Fruit fly (Drosophila melanogaster) whole organism, wandering third instar larva: ENCODE results near the gene tai.

Experiments used
- Abd-B ChIP-seq: fragments of >200 bp; optimal IDR thresholded peaks from 2 replicates; lab custom pipeline; 2017; ENCODE audit warnings: missing biosample characterization, missing genetic modification characterization
- CG32264 ChIP-seq: fragments of 200-800 bp; sonication (Bioruptor generic); optimal IDR thresholded peaks from 2 replicates; lab custom pipeline; 2016; ENCODE audit warnings: missing biosample characterization, missing genetic modification characterization
- CG9705 ChIP-seq: fragments of 200-800 bp; sonication (Bioruptor generic); optimal IDR thresholded peaks from 2 replicates; lab custom pipeline; 2018; ENCODE audit warnings: missing biosample characterization, mild to moderate bottlenecking, missing genetic modification characterization
- CrebA ChIP-seq: fragments of 200-800 bp; sonication (Bioruptor generic); optimal IDR thresholded peaks from 2 replicates; lab custom pipeline; 2016; ENCODE audit warnings: missing biosample characterization, mild to moderate bottlenecking, missing genetic modification characterization, borderline replicate concordance
- Dfd ChIP-seq: fragments of >200 bp; optimal IDR thresholded peaks from 2 replicates; lab custom pipeline; 2017; ENCODE audit warnings: missing biosample characterization, missing genetic modification characterization
- Dif ChIP-seq: fragments of 200-275, 200-300 bp; sonication (Bioruptor generic); optimal IDR thresholded peaks from 2 replicates; lab custom pipeline; 2018; ENCODE audit warnings: missing biosample characterization, missing genetic modification characterization; ENCODE audit not compliant: partially characterized antibody
- GATAd ChIP-seq: sonication (Bioruptor generic); optimal IDR thresholded peaks from 2 replicates; lab custom pipeline; 2016; ENCODE audit warnings: missing biosample characterization, missing genetic modification characterization
- HLH106 ChIP-seq: fragments of 200-800 bp; optimal IDR thresholded peaks from 3 replicates; lab custom pipeline; 2019; ENCODE audit warnings: missing biosample characterization, mild to moderate bottlenecking, missing genetic modification characterization, moderate library complexity
- Hnf4 ChIP-seq: fragments of 200-800 bp; sonication (Bioruptor generic); optimal IDR thresholded peaks from 2 replicates; lab custom pipeline; 2016; ENCODE audit warnings: missing biosample characterization, mild to moderate bottlenecking, missing genetic modification characterization
- Hr78 ChIP-seq: fragments of >200 bp; optimal IDR thresholded peaks from 2 replicates; lab custom pipeline; 2017; ENCODE audit warnings: missing biosample characterization, missing genetic modification characterization
- Hr83 ChIP-seq: fragments of 200-300 bp; sonication (Bioruptor generic); optimal IDR thresholded peaks from 2 replicates; lab custom pipeline; 2016; ENCODE audit warnings: missing biosample characterization, mild to moderate bottlenecking, missing genetic modification characterization, moderate library complexity; ENCODE audit not compliant: poor library complexity, severe bottlenecking
- Jra ChIP-seq: sonication (Bioruptor generic); optimal IDR thresholded peaks from 2 replicates; lab custom pipeline; 2016; ENCODE audit warnings: missing biosample characterization, missing genetic modification characterization
- Mio ChIP-seq: sonication (Bioruptor generic); optimal IDR thresholded peaks from 2 replicates; lab custom pipeline; 2016; ENCODE audit warnings: missing biosample characterization, missing genetic modification characterization
- Myc ChIP-seq: fragments of >200 bp; optimal IDR thresholded peaks from 2 replicates; lab custom pipeline; 2017
- N ChIP-seq: fragments of >200 bp; optimal IDR thresholded peaks from 2 replicates; lab custom pipeline; 2018; ENCODE audit warnings: missing biosample characterization, missing external identifiers, missing genetic modification characterization
- OdsH ChIP-seq: fragments of 200-800 bp; sonication (Bioruptor generic); optimal IDR thresholded peaks from 2 replicates; lab custom pipeline; 2016; ENCODE audit warnings: missing biosample characterization, mild to moderate bottlenecking, missing genetic modification characterization
- Rel ChIP-seq, 2 experiments: fragments of 200-800 bp; sonication (Bioruptor generic) in 1 of 2; optimal IDR thresholded peaks; 2 replicates in 1 of 2; 3 replicates in 1 of 2; lab custom pipeline; 2016 to 2019; ENCODE audit warnings: mild to moderate bottlenecking in 2 of 2, missing biosample characterization in 2 of 2, missing genetic modification characterization in 2 of 2, moderate library complexity in 1 of 2
- Sp1 ChIP-seq: fragments of 200-800 bp; sonication (Bioruptor generic); optimal IDR thresholded peaks from 3 replicates; lab custom pipeline; 2019; ENCODE audit warnings: missing biosample characterization, mild to moderate bottlenecking, missing genetic modification characterization, moderate library complexity
- Vsx2 ChIP-seq: fragments of 200-300, 225-300 bp; sonication (Bioruptor generic); optimal IDR thresholded peaks from 2 replicates; lab custom pipeline; 2018; ENCODE audit warnings: missing biosample characterization, missing genetic modification characterization; ENCODE audit not compliant: partially characterized antibody
- br ChIP-seq: fragments of 200-800 bp; sonication (Bioruptor generic); optimal IDR thresholded peaks from 2 replicates; lab custom pipeline; 2016; ENCODE audit warnings: missing biosample characterization, missing genetic modification characterization
- brk ChIP-seq: fragments of 200-800 bp; sonication (Bioruptor generic); optimal IDR thresholded peaks from 2 replicates; lab custom pipeline; 2016; ENCODE audit warnings: missing biosample characterization, mild to moderate bottlenecking, missing genetic modification characterization
- dl ChIP-seq, 2 experiments: fragments of 175-275, 200-275 bp in 1 of 2; fragments of 200-275 bp in 1 of 2; sonication (Bioruptor generic); optimal IDR thresholded peaks; lab custom pipeline; 2018; ENCODE audit warnings: mild to moderate bottlenecking in 2 of 2, missing biosample characterization in 2 of 2, missing genetic modification characterization in 2 of 2, moderate library complexity in 2 of 2; ENCODE audit not compliant: partially characterized antibody in 2 of 2, insufficient read depth in 1 of 2
- dmrt93B ChIP-seq: fragments of 200-800 bp; sonication (Bioruptor generic); optimal IDR thresholded peaks from 2 replicates; lab custom pipeline; 2018; ENCODE audit warnings: missing biosample characterization, mild to moderate bottlenecking, missing genetic modification characterization
- dsf ChIP-seq: sonication (Bioruptor generic); optimal IDR thresholded peaks from 2 replicates; lab custom pipeline; 2016; ENCODE audit warnings: missing biosample characterization, missing genetic modification characterization, borderline replicate concordance
- ey ChIP-seq: fragments of 200-800 bp; sonication (Bioruptor generic); optimal IDR thresholded peaks from 2 replicates; lab custom pipeline; 2016; ENCODE audit warnings: missing biosample characterization, missing genetic modification characterization
- foxo ChIP-seq, 2 experiments: fragments of 200-800 bp; sonication (Bioruptor generic); optimal IDR thresholded peaks; 2 replicates in 1 of 2; 3 replicates in 1 of 2; lab custom pipeline; 2016 to 2017; ENCODE audit warnings: missing biosample characterization in 2 of 2, missing genetic modification characterization in 2 of 2
- fru ChIP-seq: fragments of 200-800 bp; sonication (Bioruptor generic); optimal IDR thresholded peaks from 3 replicates; lab custom pipeline; 2016; ENCODE audit warnings: missing biosample characterization, mild to moderate bottlenecking, missing genetic modification characterization
- h ChIP-seq: fragments of 200-800 bp; sonication (Bioruptor generic); optimal IDR thresholded peaks from 3 replicates; lab custom pipeline; 2016; ENCODE audit warnings: missing biosample characterization, mild to moderate bottlenecking, missing genetic modification characterization
- jim ChIP-seq: fragments of 175-275, 200-325 bp; sonication (Bioruptor generic); optimal IDR thresholded peaks from 2 replicates; lab custom pipeline; 2016; ENCODE audit warnings: missing biosample characterization, mild to moderate bottlenecking, missing genetic modification characterization
- lola ChIP-seq: fragments of >200 bp; optimal IDR thresholded peaks from 2 replicates; lab custom pipeline; 2017; ENCODE audit warnings: missing biosample characterization, missing genetic modification characterization
- pan ChIP-seq: fragments of >200 bp; optimal IDR thresholded peaks from 2 replicates; lab custom pipeline; 2017
- psq ChIP-seq: fragments of 200-800 bp; sonication (Bioruptor generic); optimal IDR thresholded peaks from 3 replicates; lab custom pipeline; 2017; ENCODE audit warnings: missing biosample characterization, mild to moderate bottlenecking, missing genetic modification characterization, moderate library complexity
- rgr ChIP-seq: fragments of 200-800 bp; sonication (Bioruptor generic); optimal IDR thresholded peaks from 3 replicates; lab custom pipeline; 2016; ENCODE audit warnings: missing biosample characterization, mild to moderate bottlenecking, missing genetic modification characterization
- sage ChIP-seq: fragments of 200-800 bp; sonication (Bioruptor generic); optimal IDR thresholded peaks from 2 replicates; lab custom pipeline; 2016; ENCODE audit warnings: missing biosample characterization, mild to moderate bottlenecking, missing genetic modification characterization
- sv ChIP-seq: fragments of 200-800 bp; sonication (Bioruptor generic); optimal IDR thresholded peaks from 3 replicates; lab custom pipeline; 2016; ENCODE audit warnings: missing biosample characterization, missing genetic modification characterization
- tai ChIP-seq: sonication (Bioruptor generic); optimal IDR thresholded peaks from 2 replicates; lab custom pipeline; 2016; ENCODE audit warnings: missing biosample characterization, missing genetic modification characterization
- usp ChIP-seq: fragments of >200 bp; optimal IDR thresholded peaks from 2 replicates; lab custom pipeline; 2017; ENCODE audit warnings: missing biosample characterization, missing genetic modification characterization
- woc ChIP-seq: sonication (Bioruptor generic); optimal IDR thresholded peaks from 2 replicates; lab custom pipeline; 2016; ENCODE audit warnings: missing biosample characterization, mild to moderate bottlenecking, missing genetic modification characterization

The tai gene

dm6 chr2L:9206401-9206800 is 39.8 kb downstream of the tai start:
- TF ChIP-seq fru (GFP tag; lab: Kevin White, UChicago) (no peak), dl (GFP tag; optimal IDR thresholded peaks at IDR 0.05; lab: Kevin White, UChicago; ENCODE audit: insufficient read depth in 1 of 2, partially characterized antibody in 2 of 2) (no peak), Vsx2 (GFP tag; lab: Kevin White, UChicago) (no peak), Mio (GFP tag; lab: Kevin White, UChicago) (no peak), brk (GFP tag; lab: Kevin White, UChicago) (no peak), foxo (GFP tag; optimal IDR thresholded peaks at IDR 0.05; lab: Kevin White, UChicago) (no peak), woc (no peak), HLH106 (tag; lab: Kevin White, UChicago) (no peak), N (GFP tag; lab: Kevin White, UChicago) (no peak), CG32264 (GFP tag; lab: Kevin White, UChicago) (no peak), ey (GFP tag; lab: Kevin White, UChicago) (no peak), Dif (no peak)
- TF ChIP-seq, all 38 proteins: peak for 0

dm6 chr2L:9207133-9207532 is 40.6 kb downstream of the tai start:
- peak; percentile 3 for TF ChIP-seq woc
- TF ChIP-seq rgr (GFP tag; lab: Kevin White, UChicago) = peak; percentile 12
- peak in 1 of 2 experiments; percentile 2 for TF ChIP-seq foxo (GFP tag; optimal IDR thresholded peaks at IDR 0.05; lab: Kevin White, UChicago)
- peak; percentile 2 for TF ChIP-seq h (GFP tag; lab: Kevin White, UChicago)
- TF ChIP-seq Sp1 = no peak
- TF ChIP-seq tai (GFP tag; lab: Kevin White, UChicago) = peak; percentile 43
- TF ChIP-seq sage (GFP tag; lab: Kevin White, UChicago) = no peak

dm6 chr2L:9210864-9211701 is 44.5 kb downstream of the tai start:
- TF ChIP-seq h (GFP tag; lab: Kevin White, UChicago) = peak; percentile 96
- peak; percentile 64 for TF ChIP-seq dsf (GFP tag; lab: Kevin White, UChicago)
- peak; percentile 6 for TF ChIP-seq sv (GFP tag; lab: Kevin White, UChicago)
- peak; percentile 96 for TF ChIP-seq psq (GFP tag; lab: Kevin White, UChicago)
- TF ChIP-seq Vsx2 (GFP tag; lab: Kevin White, UChicago) = no peak
- peak; percentile 91 for TF ChIP-seq sage (GFP tag; lab: Kevin White, UChicago)
- no peak for TF ChIP-seq Hr83 (GFP tag; lab: Kevin White, UChicago)
- TF ChIP-seq lola (GFP tag; lab: Kevin White, UChicago) = no peak
- peak; percentile 91 for TF ChIP-seq br (GFP tag; lab: Kevin White, UChicago)
- no peak for TF ChIP-seq Abd-B (GFP tag; lab: Kevin White, UChicago)
- peak; percentile 91 for TF ChIP-seq Rel (GFP tag; optimal IDR thresholded peaks at IDR 0.05; lab: Kevin White, UChicago)
- TF ChIP-seq Rel (tag; optimal IDR thresholded peaks at IDR 0.05; lab: Kevin White, UChicago) = peak; percentile 84
- peak; percentile 85 for TF ChIP-seq woc
- peak; percentile 24 for TF ChIP-seq brk (GFP tag; lab: Kevin White, UChicago)
- peak; percentile 87 for TF ChIP-seq Hnf4
- TF ChIP-seq usp (GFP tag; lab: Kevin White, UChicago) = no peak
- TF ChIP-seq fru (GFP tag; lab: Kevin White, UChicago) = peak; percentile 80
- TF ChIP-seq Sp1 = peak; percentile 96
- peak; percentile 97 for TF ChIP-seq tai (GFP tag; lab: Kevin White, UChicago)
- TF ChIP-seq CrebA (GFP tag; lab: Kevin White, UChicago) = no peak
- peak in 1 of 2 experiments; percentile 90 for TF ChIP-seq foxo (GFP tag; optimal IDR thresholded peaks at IDR 0.05; lab: Kevin White, UChicago)
- TF ChIP-seq dmrt93B (GFP tag; lab: Kevin White, UChicago) = peak; percentile 95
- TF ChIP-seq jim (GFP tag; lab: Kevin White, UChicago) = no peak
- peak; percentile 18 for TF ChIP-seq GATAd (GFP tag; lab: Kevin White, UChicago)
- no peak for TF ChIP-seq pan (lab: Kevin White, UChicago)
- TF ChIP-seq dl (GFP tag; optimal IDR thresholded peaks at IDR 0.05; lab: Kevin White, UChicago; ENCODE audit: insufficient read depth in 1 of 2, partially characterized antibody in 2 of 2) = no peak
- peak; percentile 77 for TF ChIP-seq Jra (GFP tag; lab: Kevin White, UChicago)
- peak; percentile 94 for TF ChIP-seq rgr (GFP tag; lab: Kevin White, UChicago)
- TF ChIP-seq N (GFP tag; lab: Kevin White, UChicago) = no peak
- TF ChIP-seq OdsH (GFP tag; lab: Kevin White, UChicago) = peak; percentile 95
- peak; percentile 78 for TF ChIP-seq CG32264 (GFP tag; lab: Kevin White, UChicago)
- TF ChIP-seq Dfd = peak; percentile 17
- TF ChIP-seq Dif = no peak
- no peak for TF ChIP-seq Myc (lab: Kevin White, UChicago)
- peak; percentile 98 for TF ChIP-seq HLH106 (tag; lab: Kevin White, UChicago)
- TF ChIP-seq Hr78 = no peak
- TF ChIP-seq Mio (GFP tag; lab: Kevin White, UChicago) = peak; percentile 7
- peak; percentile 93 for TF ChIP-seq CG9705 (GFP tag; lab: Kevin White, UChicago)
- peak; percentile 61 for TF ChIP-seq ey (GFP tag; lab: Kevin White, UChicago)
